Worm (Caenorhabditis elegans) whole organism, L3 larva: ENCODE results near the gene clec-226.

ENCODE experiments used
- aly-2 ChIP-seq: fragments of 150-350 bp; optimal IDR thresholded peaks from 2 replicates; lab custom pipeline; 2014; ENCODE audit warnings: missing biosample characterization, missing genetic modification characterization
- ceh-16 ChIP-seq: sonication (generic microtip); optimal IDR thresholded peaks from 2 replicates; lab custom pipeline; 2017; ENCODE audit warnings: missing biosample characterization, missing genetic modification characterization
- ceh-28 ChIP-seq: fragments of 150-350 bp; optimal IDR thresholded peaks from 2 replicates; lab custom pipeline; 2014; ENCODE audit warnings: missing biosample characterization, missing genetic modification reagents, missing genetic modification characterization
- elt-2 ChIP-seq: sonication (generic microtip); optimal IDR thresholded peaks from 2 replicates; lab custom pipeline; 2016; ENCODE audit warnings: missing genetic modification reagents, mild to moderate bottlenecking, missing genetic modification characterization, missing compliant biosample characterization
- jun-1 ChIP-seq: fragments of 150-350 bp; optimal IDR thresholded peaks from 2 replicates; lab custom pipeline; 2014; ENCODE audit warnings: missing biosample characterization, missing genetic modification reagents, missing genetic modification characterization
- nhr-11 ChIP-seq: fragments of 150-350 bp; optimal IDR thresholded peaks from 2 replicates; lab custom pipeline; 2014; ENCODE audit warnings: missing biosample characterization, missing genetic modification characterization
- nhr-77 ChIP-seq: fragments of 150-350 bp; optimal IDR thresholded peaks from 2 replicates; lab custom pipeline; 2014; ENCODE audit warnings: missing biosample characterization, missing genetic modification characterization
- pha-4 ChIP-seq: fragments of 150-350 bp; optimal IDR thresholded peaks from 2 replicates; lab custom pipeline; 2014; ENCODE audit warnings: missing biosample characterization, missing genetic modification reagents, missing genetic modification characterization
- pqm-1 ChIP-seq: fragments of 150-350 bp; optimal IDR thresholded peaks from 2 replicates; lab custom pipeline; 2017; ENCODE audit warnings: missing biosample characterization, missing genetic modification characterization, inconsistent platforms
- skn-1 ChIP-seq: fragments of 150-350 bp; optimal IDR thresholded peaks from 2 replicates; lab custom pipeline; 2014; ENCODE audit warnings: missing biosample characterization, missing genetic modification characterization
- zag-1 ChIP-seq: fragments of 150-350 bp; optimal IDR thresholded peaks from 2 replicates; lab custom pipeline; 2014; ENCODE audit warnings: missing biosample characterization, missing genetic modification characterization
- ztf-11 ChIP-seq: fragments of 150-350 bp; optimal IDR thresholded peaks from 2 replicates; lab custom pipeline; 2014; ENCODE audit warnings: missing biosample characterization, missing genetic modification characterization

- TF ChIP-seq pha-4 (tag; lab: Kevin White, UChicago), result no peak
- TF ChIP-seq skn-1, result no peak
- TF ChIP-seq ztf-11 (tag; lab: Kevin White, UChicago), result no peak
- no peak for TF ChIP-seq aly-2 (tag; lab: Kevin White, UChicago)
- no peak for TF ChIP-seq pqm-1 (tag; lab: Kevin White, UChicago)
- no peak for TF ChIP-seq elt-2
- TF ChIP-seq nhr-77 (tag; lab: Kevin White, UChicago), result no peak
- no peak for TF ChIP-seq nhr-11 (tag; lab: Kevin White, UChicago)
- TF ChIP-seq ceh-16, result no peak
- TF ChIP-seq zag-1 (tag; lab: Kevin White, UChicago), result no peak
- TF ChIP-seq jun-1 (tag; lab: Kevin White, UChicago), result no peak
- TF ChIP-seq ceh-28 (tag; lab: Kevin White, UChicago), result no peak
Observed at ce11 chrV:13934545-13934944, 12.2 kb upstream of the clec-226 start, which contains the start of gene R10D12.1.
